Worm (Caenorhabditis elegans) whole organism, L3 larva: ENCODE results near the gene clc-5.

Experiments
- ceh-82 ChIP-seq: fragments of 150-350 bp; optimal IDR thresholded peaks from 2 replicates; lab custom pipeline; 2014; ENCODE audit warnings: missing biosample characterization, missing genetic modification characterization
- elt-2 ChIP-seq: sonication (generic microtip); optimal IDR thresholded peaks from 2 replicates; lab custom pipeline; 2016; ENCODE audit warnings: missing genetic modification reagents, mild to moderate bottlenecking, missing genetic modification characterization, missing compliant biosample characterization
- nhr-11 ChIP-seq: fragments of 150-350 bp; optimal IDR thresholded peaks from 2 replicates; lab custom pipeline; 2014; ENCODE audit warnings: missing biosample characterization, missing genetic modification characterization

ce11 chrX:7398584-7398983, 34.8 kb upstream of the clc-5 start, which contains the start of gene C10A4.10:
- TF ChIP-seq ceh-82 (tag; lab: Kevin White, UChicago): no peak
- TF ChIP-seq elt-2 (tag; lab: Kevin White, UChicago): no peak
- TF ChIP-seq nhr-11 (tag; lab: Kevin White, UChicago): no peak
